Worm (Caenorhabditis elegans) whole organism, L4 larva: ENCODE measurements around the gene K09H11.9.

ENCODE experiments used
- T20F7.1 ChIP-seq: fragments of 200-800 bp; sonication (Bioruptor generic); optimal IDR thresholded peaks from 2 replicates; lab custom pipeline; 2018; ENCODE audit warnings: mild to moderate bottlenecking, missing genetic modification characterization, missing compliant biosample characterization
- T26A8.4 ChIP-seq: fragments of 200-800 bp; sonication (Bioruptor generic); IDR thresholded peaks from 2 replicates; pipeline ENCODE4 v1.3.6; 2022; ENCODE audit warnings: missing genetic modification characterization, missing compliant biosample characterization
- Y105C5A.15 ChIP-seq: fragments of 200-800 bp; sonication (Bioruptor generic); IDR thresholded peaks from 2 replicates; pipeline ENCODE4 v1.3.6; 2022; ENCODE audit warnings: missing genetic modification characterization, missing compliant biosample characterization
- Y5F2A.4 ChIP-seq: fragments of 200-800 bp; sonication (Bioruptor generic); optimal IDR thresholded peaks from 2 replicates; lab custom pipeline; 2018; ENCODE audit warnings: mild to moderate bottlenecking, missing genetic modification characterization, missing compliant biosample characterization
- ZK546.5 ChIP-seq, 2 experiments: sonication (generic microtip); optimal IDR thresholded peaks; 2 replicates each; lab custom pipeline; 2017; ENCODE audit warnings: missing biosample characterization in 2 of 2, missing genetic modification characterization in 2 of 2
- attf-4 ChIP-seq: sonication (generic microtip); optimal IDR thresholded peaks from 3 replicates; lab custom pipeline; 2017; ENCODE audit warnings: missing biosample characterization, missing genetic modification characterization
- ceh-20 ChIP-seq: fragments of 200-800 bp; sonication (Bioruptor generic); IDR thresholded peaks from 2 replicates; pipeline ENCODE4 v1.3.6; 2022; ENCODE audit warnings: missing genetic modification reagents, missing genetic modification characterization, missing compliant biosample characterization
- ceh-44 ChIP-seq: fragments of 200-800 bp; sonication (Bioruptor generic); IDR thresholded peaks from 2 replicates; pipeline ENCODE4 v1.3.6; 2022; ENCODE audit warnings: missing genetic modification reagents, missing genetic modification characterization, missing compliant biosample characterization
- ceh-82 ChIP-seq: sonication (generic microtip); optimal IDR thresholded peaks from 2 replicates; lab custom pipeline; 2017; ENCODE audit warnings: missing biosample characterization, missing genetic modification characterization
- daf-16 ChIP-seq, 3 experiments: sonication (generic microtip); optimal IDR thresholded peaks; 2 replicates each; lab custom pipeline; 2016 to 2017; ENCODE audit warnings: missing genetic modification characterization in 3 of 3, missing genetic modification reagents in 3 of 3, mild to moderate bottlenecking in 2 of 3, missing compliant biosample characterization in 2 of 3, missing biosample characterization in 1 of 3, moderate library complexity in 1 of 3
- dmd-6 ChIP-seq: fragments of 200-800 bp; sonication (Bioruptor generic); IDR thresholded peaks from 2 replicates; pipeline ENCODE4 v1.3.6; 2022; ENCODE audit warnings: missing genetic modification reagents, missing genetic modification characterization, missing compliant biosample characterization
- dmd-9 ChIP-seq: fragments of 200-800 bp; sonication (Bioruptor generic); IDR thresholded peaks from 2 replicates; pipeline ENCODE4 v1.3.6; 2022; ENCODE audit warnings: missing genetic modification reagents, missing genetic modification characterization, missing compliant biosample characterization
- dpl-1 ChIP-seq: fragments of 150-350 bp; optimal IDR thresholded peaks from 2 replicates; lab custom pipeline; 2014; ENCODE audit warnings: missing biosample characterization, missing genetic modification reagents, missing genetic modification characterization
- duxl-1 ChIP-seq: sonication (generic microtip); optimal IDR thresholded peaks from 2 replicates; lab custom pipeline; 2016; ENCODE audit warnings: mild to moderate bottlenecking, missing genetic modification characterization, moderate library complexity, missing compliant biosample characterization; ENCODE audit not compliant: poor library complexity
- dve-1 ChIP-seq: sonication (generic microtip); optimal IDR thresholded peaks from 2 replicates; lab custom pipeline; 2017; ENCODE audit warnings: antibody characterized with exemption, mild to moderate bottlenecking, missing genetic modification characterization, missing compliant biosample characterization; ENCODE audit not compliant: insufficient read depth
- egl-27 ChIP-seq: sonication (generic microtip); optimal IDR thresholded peaks from 3 replicates; lab custom pipeline; 2017; ENCODE audit warnings: missing biosample characterization, missing genetic modification reagents, missing genetic modification characterization
- fkh-10 ChIP-seq: fragments of 150-350 bp; optimal IDR thresholded peaks from 2 replicates; lab custom pipeline; 2014; ENCODE audit warnings: missing biosample characterization, missing genetic modification reagents, missing genetic modification characterization
- hif-1 ChIP-seq, 2 experiments: sonication (generic microtip); optimal IDR thresholded peaks; 2 replicates each; lab custom pipeline; 2016 to 2017; ENCODE audit warnings: missing compliant biosample characterization in 2 of 2, missing genetic modification characterization in 2 of 2, missing genetic modification reagents in 2 of 2, missing genotype in 2 of 2, mild to moderate bottlenecking in 1 of 2
- hlh-11 ChIP-seq: fragments of 200-800 bp; sonication (Bioruptor generic); optimal IDR thresholded peaks from 2 replicates; lab custom pipeline; 2018; ENCODE audit warnings: mild to moderate bottlenecking, missing genetic modification characterization, missing compliant biosample characterization
- hlh-30 ChIP-seq: sonication (generic microtip); optimal IDR thresholded peaks from 2 replicates; lab custom pipeline; 2017; ENCODE audit warnings: antibody characterized with exemption, mild to moderate bottlenecking, missing genetic modification characterization, missing compliant biosample characterization; ENCODE audit not compliant: insufficient read depth
- jun-1 ChIP-seq: fragments of 150-350 bp; optimal IDR thresholded peaks from 2 replicates; lab custom pipeline; 2014; ENCODE audit warnings: missing biosample characterization, missing genetic modification reagents, missing genetic modification characterization
- lin-1 ChIP-seq: fragments of 200-800 bp; sonication (Bioruptor generic); IDR thresholded peaks from 2 replicates; pipeline ENCODE4 v1.3.6; 2022; ENCODE audit warnings: missing genetic modification reagents, missing genetic modification characterization, missing compliant biosample characterization
- lin-13 ChIP-seq: fragments of 150-350 bp; optimal IDR thresholded peaks from 2 replicates; lab custom pipeline; 2014; ENCODE audit warnings: missing biosample characterization, missing genetic modification reagents, missing genetic modification characterization
- lin-29 ChIP-seq: fragments of 200-800 bp; sonication (Bioruptor generic); IDR thresholded peaks from 2 replicates; pipeline ENCODE4 v1.3.6; 2022; ENCODE audit warnings: missing genetic modification reagents, missing genetic modification characterization, missing compliant biosample characterization
- lir-3 ChIP-seq: sonication (generic microtip); optimal IDR thresholded peaks from 2 replicates; lab custom pipeline; 2016; ENCODE audit warnings: mild to moderate bottlenecking, missing genetic modification characterization, missing compliant biosample characterization
- madf-5 ChIP-seq, 2 experiments: fragments of 200-800 bp; sonication (Bioruptor generic); IDR thresholded peaks; 2 replicates each; pipeline ENCODE4 v1.3.6; 2022; ENCODE audit warnings: missing compliant biosample characterization in 2 of 2, missing genetic modification characterization in 2 of 2
- madf-9 ChIP-seq: fragments of 200-800 bp; sonication (Bioruptor generic); conservative IDR thresholded peaks from 2 replicates; pipeline ENCODE4 v1.3.6; 2022; ENCODE audit warnings: missing genetic modification reagents, missing genetic modification characterization, missing compliant biosample characterization
- mdt-29 ChIP-seq: fragments of 200-800 bp; sonication (Bioruptor generic); IDR thresholded peaks from 2 replicates; pipeline ENCODE4 v1.3.6; 2022; ENCODE audit warnings: missing genetic modification reagents, missing genetic modification characterization, missing compliant biosample characterization
- nhr-10 ChIP-seq: fragments of 150-350 bp; optimal IDR thresholded peaks from 2 replicates; lab custom pipeline; 2014; ENCODE audit warnings: missing biosample characterization, missing genetic modification characterization
- nhr-11 ChIP-seq: fragments of 150-350 bp; optimal IDR thresholded peaks from 2 replicates; lab custom pipeline; 2014; ENCODE audit warnings: missing biosample characterization, missing genetic modification characterization
- nhr-237 ChIP-seq: sonication (generic microtip); optimal IDR thresholded peaks from 2 replicates; lab custom pipeline; 2017; ENCODE audit warnings: missing biosample characterization, missing genetic modification characterization
- nhr-42 ChIP-seq: fragments of 200-800 bp; sonication (Bioruptor generic); IDR thresholded peaks from 2 replicates; pipeline ENCODE4 v1.3.6; 2022; ENCODE audit warnings: missing genetic modification characterization, missing compliant biosample characterization
- nhr-6 ChIP-seq: fragments of 150-350 bp; optimal IDR thresholded peaks from 2 replicates; lab custom pipeline; 2014; ENCODE audit warnings: missing biosample characterization, missing genetic modification characterization
- nhr-77 ChIP-seq: fragments of 150-350 bp; optimal IDR thresholded peaks from 2 replicates; lab custom pipeline; 2014; ENCODE audit warnings: missing biosample characterization, missing genetic modification characterization
- php-3 ChIP-seq: fragments of 200-800 bp; sonication (Bioruptor generic); IDR thresholded peaks from 2 replicates; pipeline ENCODE4 v1.3.6; 2022; ENCODE audit warnings: missing genetic modification reagents, missing genetic modification characterization, missing compliant biosample characterization
- sdz-12 ChIP-seq: fragments of 200-800 bp; sonication (Bioruptor generic); optimal IDR thresholded peaks from 2 replicates; lab custom pipeline; 2018; ENCODE audit warnings: mild to moderate bottlenecking, missing genetic modification characterization, missing compliant biosample characterization
- set-16 ChIP-seq: fragments of 200-800 bp; sonication (Bioruptor generic); IDR thresholded peaks from 2 replicates; pipeline ENCODE4 v1.3.6; 2022; ENCODE audit warnings: missing genetic modification reagents, missing genetic modification characterization, missing compliant biosample characterization
- spr-1 ChIP-seq: sonication (generic microtip); optimal IDR thresholded peaks from 2 replicates; lab custom pipeline; 2016; ENCODE audit warnings: mild to moderate bottlenecking, missing genetic modification characterization, missing compliant biosample characterization
- spr-3 ChIP-seq: fragments of 200-800 bp; sonication (Bioruptor generic); optimal IDR thresholded peaks from 2 replicates; lab custom pipeline; 2018; ENCODE audit warnings: mild to moderate bottlenecking, missing genetic modification characterization, missing compliant biosample characterization
- tag-97 ChIP-seq: fragments of 200-800 bp; sonication (Bioruptor generic); IDR thresholded peaks from 2 replicates; pipeline ENCODE4 v1.3.6; 2022; ENCODE audit warnings: missing genetic modification characterization, missing compliant biosample characterization
- tra-1 ChIP-seq: fragments of 200-800 bp; sonication (Bioruptor generic); IDR thresholded peaks from 2 replicates; pipeline ENCODE4 v1.3.6; 2022; ENCODE audit warnings: missing genetic modification reagents, missing genetic modification characterization, missing compliant biosample characterization
- unc-39 ChIP-seq: sonication (generic microtip); optimal IDR thresholded peaks from 2 replicates; lab custom pipeline; 2017; ENCODE audit warnings: missing biosample characterization, missing genetic modification characterization
- unc-62 ChIP-seq, 3 experiments: fragments of 150-350 bp in 1 of 3; sonication (generic microtip); optimal IDR thresholded peaks in 2 of 3; peaks in 1 of 3; 1 replicate in 1 of 3; 2 replicates in 2 of 3; lab custom pipeline; 2014 to 2017; ENCODE audit warnings: missing biosample characterization in 3 of 3, missing genetic modification characterization in 3 of 3, missing genetic modification reagents in 3 of 3, missing genotype in 1 of 3
- ztf-11 ChIP-seq: fragments of 150-350 bp; optimal IDR thresholded peaks from 2 replicates; lab custom pipeline; 2014; ENCODE audit warnings: missing biosample characterization, missing genetic modification characterization
- ztf-7 ChIP-seq: fragments of 150-350 bp; optimal IDR thresholded peaks from 2 replicates; lab custom pipeline; 2014; ENCODE audit warnings: missing biosample characterization, missing genetic modification characterization

The K09H11.9 gene

ce11 chrV:5716508-5716907, at the start of gene K09H11.9:
Gene K09H11.9, minus strand, starts transcription at chrV:5716608.
- TF ChIP-seq php-3 (GFP tag; lab: Robert Waterston, UW) (no peak), lin-29 (GFP tag; lab: Robert Waterston, UW) (no peak), nhr-10 (no peak), set-16 (GFP tag; lab: Robert Waterston, UW) (no peak), attf-4 (tag; lab: Kevin White, UChicago) (no peak), spr-3 (GFP tag; lab: Kevin White, UChicago) (no peak), nhr-6 (tag; lab: Kevin White, UChicago) (no peak), nhr-11 (tag; lab: Kevin White, UChicago) (no peak), hlh-30 (tag; lab: Kevin White, UChicago) (no peak), ztf-11 (tag; lab: Kevin White, UChicago) (no peak), madf-5 (GFP tag; IDR thresholded peaks at IDR 0.05; lab: Robert Waterston, UW) (no peak), jun-1 (tag; lab: Kevin White, UChicago) (no peak), spr-1 (tag; lab: Kevin White, UChicago) (no peak), Y5F2A.4 (GFP tag; lab: Kevin White, UChicago) (no peak), lin-1 (GFP tag; lab: Robert Waterston, UW) (no peak), ceh-44 (GFP tag; lab: Robert Waterston, UW) (no peak), tra-1 (GFP tag; lab: Robert Waterston, UW) (no peak)

- TF ChIP-seq set-16 (GFP tag; lab: Robert Waterston, UW): no peak
- peak; percentile 29 for TF ChIP-seq dve-1
- TF ChIP-seq daf-16 (GFP tag; optimal IDR thresholded peaks at IDR 0.05; lab: Kevin White, UChicago): no peak
- TF ChIP-seq daf-16 (tag; optimal IDR thresholded peaks at IDR 0.05; lab: Kevin White, UChicago): peak; percentile 66
- no peak for TF ChIP-seq dmd-9 (GFP tag; lab: Robert Waterston, UW)
- no peak for TF ChIP-seq tag-97 (GFP tag; lab: Robert Waterston, UW)
- TF ChIP-seq tra-1 (GFP tag; lab: Robert Waterston, UW): no peak
- TF ChIP-seq egl-27 (tag; lab: Kevin White, UChicago): no peak
- TF ChIP-seq hlh-11: peak; percentile 14
- TF ChIP-seq ceh-44 (GFP tag; lab: Robert Waterston, UW): no peak
Measured at ce11 chrV:5765081-5765480, 48.7 kb upstream of the K09H11.9 start, which contains the start of gene pgph-2. Gene pgph-2, plus strand, starts transcription at chrV:5765127.

- TF ChIP-seq egl-27 (tag; lab: Kevin White, UChicago): no peak
- no peak; the same call in 1 of the 2 replicates for TF ChIP-seq T26A8.4 (GFP tag; lab: Robert Waterston, UW)
- no peak for TF ChIP-seq Y5F2A.4 (GFP tag; lab: Kevin White, UChicago)
- no peak for TF ChIP-seq lin-13 (GFP tag; lab: Kevin White, UChicago)
- peak; percentile 91 for TF ChIP-seq lin-1 (GFP tag; lab: Robert Waterston, UW)
- TF ChIP-seq unc-39: no peak
- TF ChIP-seq mdt-29 (GFP tag; lab: Robert Waterston, UW): no peak
- peak; percentile 94 for TF ChIP-seq dve-1
- TF ChIP-seq tag-97 (GFP tag; lab: Robert Waterston, UW): no peak
- no peak for TF ChIP-seq ZK546.5 (tag; optimal IDR thresholded peaks at IDR 0.05; lab: Kevin White, UChicago)
- peak; percentile 85 for TF ChIP-seq nhr-77
- no peak for TF ChIP-seq Y105C5A.15 (GFP tag; lab: Robert Waterston, UW)
- 0 out of 2 replicates have a peak, but pooled peaks have one; percentile 16 for TF ChIP-seq madf-9 (GFP tag; lab: Robert Waterston, UW)
- TF ChIP-seq dpl-1 (GFP tag; lab: Kevin White, UChicago): no peak
- TF ChIP-seq ztf-11 (tag; lab: Kevin White, UChicago): no peak
- TF ChIP-seq hlh-30 (tag; lab: Kevin White, UChicago): peak; percentile 84
- TF ChIP-seq hif-1 (tag; optimal IDR thresholded peaks at IDR 0.05; lab: Kevin White, UChicago): peak in 1 of 2 experiments; percentile 41
- TF ChIP-seq daf-16 (GFP tag; optimal IDR thresholded peaks at IDR 0.05; lab: Kevin White, UChicago): peak; percentile 10 to 66
- peak; percentile 85 for TF ChIP-seq daf-16 (tag; optimal IDR thresholded peaks at IDR 0.05; lab: Kevin White, UChicago)
- TF ChIP-seq nhr-42 (GFP tag; lab: Robert Waterston, UW): no peak
- no peak for TF ChIP-seq sdz-12 (GFP tag; lab: Kevin White, UChicago)
- peak; percentile 75 for TF ChIP-seq ceh-20 (GFP tag; lab: Robert Waterston, UW)
- TF ChIP-seq duxl-1 (tag; lab: Kevin White, UChicago): no peak
- no peak for TF ChIP-seq nhr-237 (tag; lab: Kevin White, UChicago)
- peak; percentile 98 for TF ChIP-seq dmd-6
- TF ChIP-seq lir-3 (tag; lab: Kevin White, UChicago): no peak
- TF ChIP-seq fkh-10: no peak
- TF ChIP-seq T20F7.1 (GFP tag; lab: Kevin White, UChicago): peak; percentile 46
- no peak for TF ChIP-seq unc-62 (GFP tag; optimal IDR thresholded peaks at IDR 0.05 in 1 of 2; lab: Kevin White, UChicago)
- no peak for TF ChIP-seq unc-62 (tag; optimal IDR thresholded peaks at IDR 0.05; lab: Kevin White, UChicago)
- no peak for TF ChIP-seq ceh-82 (tag; lab: Kevin White, UChicago)
- peak; percentile 65 for TF ChIP-seq ztf-7 (tag; lab: Kevin White, UChicago)
Measured at ce11 chrV:5763787-5764186, 47.4 kb upstream of the K09H11.9 start, which contains the start of gene pgph-3. Gene pgph-3, minus strand, starts transcription at chrV:5763846.
